Worm (Caenorhabditis elegans) whole organism, L1 larva: Measurements from ENCODE around the gene F58F9.1.

Source experiments
- alr-1 ChIP-seq: fragments of 200-800 bp; sonication (Bioruptor generic); optimal IDR thresholded peaks from 2 replicates; lab custom pipeline; 2018; ENCODE audit warnings: borderline replicate concordance, mild to moderate bottlenecking, missing genetic modification characterization, missing compliant biosample characterization
- nhr-11 ChIP-seq: fragments of 150-350 bp; optimal IDR thresholded peaks from 2 replicates; lab custom pipeline; 2014; ENCODE audit warnings: missing biosample characterization, missing genetic modification characterization
- nhr-20 ChIP-seq: sonication (generic microtip); optimal IDR thresholded peaks from 2 replicates; lab custom pipeline; 2016; ENCODE audit warnings: mild to moderate bottlenecking, missing genetic modification characterization, missing compliant biosample characterization
- nhr-71 ChIP-seq: sonication (generic microtip); optimal IDR thresholded peaks from 2 replicates; lab custom pipeline; 2016; ENCODE audit warnings: mild to moderate bottlenecking, missing genetic modification characterization, moderate library complexity, missing compliant biosample characterization

DNA sequence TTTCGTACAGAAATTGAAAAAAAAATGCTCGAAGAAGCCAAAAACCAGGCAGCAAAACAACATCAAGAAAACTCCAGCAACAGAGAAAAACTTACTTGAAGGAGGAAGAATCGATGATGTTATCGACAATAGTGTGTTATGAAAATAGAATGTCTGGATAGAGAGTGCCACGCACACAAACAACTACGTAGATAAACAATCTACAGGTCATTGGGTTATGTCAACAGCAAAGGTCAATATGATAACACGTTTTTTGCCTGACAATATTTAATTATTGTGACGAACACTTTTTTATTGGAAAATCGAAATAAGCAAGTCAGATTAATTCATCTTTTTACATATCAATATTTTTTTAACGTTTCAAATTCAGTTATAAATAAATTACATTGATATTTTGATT lies 29.8 kb downstream of the F58F9.1 start, which contains the start of gene sams-5:
- TF ChIP-seq alr-1 (no peak), nhr-11 (no peak), nhr-20 (tag; lab: Kevin White, UChicago) (no peak), nhr-71 (tag; lab: Kevin White, UChicago) (no peak)
